Fruit fly (Drosophila melanogaster): ENCODE results near the gene CG34163.

CG34163 gene

DNA sequence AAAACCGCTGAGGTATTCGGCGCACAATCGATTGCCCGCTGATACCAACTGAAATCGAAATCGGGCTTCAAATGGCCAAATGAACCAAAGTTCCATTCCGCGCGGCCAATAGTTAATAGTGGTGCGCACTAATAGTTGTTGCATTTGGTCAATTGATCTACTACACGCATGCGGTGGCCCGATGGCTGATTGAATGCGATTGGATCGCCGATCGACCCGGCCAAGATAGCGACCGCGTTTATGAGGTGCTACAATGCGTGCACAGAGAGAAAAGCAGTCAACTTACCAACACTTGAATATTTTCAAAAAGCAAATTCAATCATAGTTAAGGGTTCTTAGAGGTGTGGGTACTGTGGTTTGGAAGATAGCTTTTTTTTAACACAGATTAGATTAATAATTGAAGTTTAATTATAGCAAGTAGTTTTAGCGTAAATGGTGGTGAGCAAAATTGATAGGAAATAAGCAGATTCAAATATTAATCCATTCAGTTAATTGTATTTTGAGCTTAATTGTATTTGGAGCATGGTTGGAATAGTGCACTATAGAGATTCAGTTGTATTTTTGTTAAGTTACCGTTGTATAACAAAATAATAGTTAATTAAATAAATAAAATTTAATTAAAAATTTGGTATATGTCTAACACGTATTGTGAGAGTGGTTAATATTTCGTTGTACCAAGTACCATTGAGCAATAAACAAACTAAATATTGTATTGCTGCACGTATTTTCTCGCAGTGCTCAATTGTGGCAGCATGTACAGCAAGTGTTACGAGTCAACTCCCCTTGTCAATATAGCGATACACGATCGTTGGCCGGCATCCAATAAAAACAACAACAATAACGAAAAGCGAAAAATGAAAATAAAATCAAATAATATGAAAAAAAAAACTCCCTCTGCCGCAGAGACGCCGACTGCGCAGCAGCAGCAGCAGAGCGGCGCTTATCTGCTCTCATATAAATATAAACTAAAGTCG is 38.7 kb downstream of the CG34163 start:
- peak; percentile 80 for TF ChIP-seq CG3919 (GFP tag; optimal IDR thresholded peaks at IDR 0.05)
- TF ChIP-seq CG3032 (tag; optimal IDR thresholded peaks at IDR 0.05): peak; percentile 78
- peak; percentile 58 for TF ChIP-seq Blimp-1 (GFP tag; optimal IDR thresholded peaks at IDR 0.05)
- peak; percentile 72 for TF ChIP-seq OdsH (GFP tag; optimal IDR thresholded peaks at IDR 0.05)
- TF ChIP-seq net (GFP tag; optimal IDR thresholded peaks at IDR 0.05): peak; percentile 60
- TF ChIP-seq CG7368 (GFP tag; optimal IDR thresholded peaks at IDR 0.05): no peak
- peak; percentile 80 for TF ChIP-seq CG8632 (GFP tag; optimal IDR thresholded peaks at IDR 0.05)
- TF ChIP-seq CG9139 (GFP tag; optimal IDR thresholded peaks at IDR 0.05): peak; percentile 91
- TF ChIP-seq ss (GFP tag; optimal IDR thresholded peaks at IDR 0.05): peak; percentile 91 to 92
- peak; percentile 79 for TF ChIP-seq acj6 (GFP tag; optimal IDR thresholded peaks at IDR 0.05)
- peak; percentile 79 for TF ChIP-seq dsx (GFP tag; optimal IDR thresholded peaks at IDR 0.05; ENCODE audit: poor library complexity, severe bottlenecking)
- TF ChIP-seq spab (GFP tag; optimal IDR thresholded peaks at IDR 0.05): peak; percentile 75
- peak; percentile 84 for TF ChIP-seq CG34406 (GFP tag; optimal IDR thresholded peaks at IDR 0.05)
- TF ChIP-seq svp (GFP tag): peak; percentile 87
- no peak for TF ChIP-seq dac (GFP tag; optimal IDR thresholded peaks at IDR 0.05)
- TF ChIP-seq CG6276 (GFP tag; optimal IDR thresholded peaks at IDR 0.05): peak; percentile 86
- TF ChIP-seq CG32006 (GFP tag; optimal IDR thresholded peaks at IDR 0.05): peak; percentile 92
- TF ChIP-seq pdm3 (GFP tag; optimal IDR thresholded peaks at IDR 0.05): peak; percentile 71
- TF ChIP-seq Eip78C (GFP tag): peak; percentile 91
- TF ChIP-seq eg (GFP tag; IDR thresholded peaks at IDR 0.05): peak; percentile 91
- peak; percentile 50 for TF ChIP-seq Hr4 (GFP tag; optimal IDR thresholded peaks at IDR 0.05)
- TF ChIP-seq Eip75B (GFP tag; optimal IDR thresholded peaks at IDR 0.05): peak; percentile 1
- peak; percentile 43 for TF ChIP-seq CG11294 (GFP tag; IDR thresholded peaks at IDR 0.05)
- peak; percentile 73 for TF ChIP-seq Sox15 (GFP tag; optimal IDR thresholded peaks at IDR 0.05)
- peak; percentile 84 for TF ChIP-seq CG4318 (GFP tag; optimal IDR thresholded peaks at IDR 0.05)
- peak; percentile 50 for TF ChIP-seq CG8319 (GFP tag; optimal IDR thresholded peaks at IDR 0.05)
- peak; percentile 71 for TF ChIP-seq fd59A (GFP tag; optimal IDR thresholded peaks at IDR 0.05)
- TF ChIP-seq Sox102F (GFP tag; optimal IDR thresholded peaks at IDR 0.05): peak; percentile 43
- peak; percentile 69; the same call in 2 of the 3 replicates for TF ChIP-seq CG8119 (GFP tag; IDR thresholded peaks at IDR 0.05)
- peak; percentile 40 for TF ChIP-seq cyc (GFP tag; optimal IDR thresholded peaks at IDR 0.05)
- peak; percentile 75 for TF ChIP-seq achi (GFP tag; optimal IDR thresholded peaks at IDR 0.05)
- TF ChIP-seq salr (GFP tag; optimal IDR thresholded peaks at IDR 0.05): peak; percentile 47 to 88
- peak; percentile 70 for TF ChIP-seq CG10669 (GFP tag; optimal IDR thresholded peaks at IDR 0.05)
- TF ChIP-seq CG1621 (tag; optimal IDR thresholded peaks at IDR 0.05): peak; percentile 46
- peak; percentile 75 for TF ChIP-seq topi (GFP tag; optimal IDR thresholded peaks at IDR 0.05)
- peak; percentile 79; the same call in 2 of the 3 replicates for TF ChIP-seq CG6163 (GFP tag; IDR thresholded peaks at IDR 0.05)
- peak; percentile 56 for TF ChIP-seq Gug (GFP tag; IDR thresholded peaks at IDR 0.05)
- TF ChIP-seq CG6792 (GFP tag; optimal IDR thresholded peaks at IDR 0.05): peak; percentile 68
- TF ChIP-seq CG11762 (GFP tag; optimal IDR thresholded peaks at IDR 0.05; ENCODE audit: insufficient read depth): peak; percentile 53
- peak; percentile 81 for TF ChIP-seq Hr39 (GFP tag; optimal IDR thresholded peaks at IDR 0.05)
- TF ChIP-seq Eip93F (GFP tag; optimal IDR thresholded peaks at IDR 0.05): peak; percentile 29
- peak; percentile 67 for TF ChIP-seq CG16779 (tag; optimal IDR thresholded peaks at IDR 0.05)
- peak; percentile 62 for TF ChIP-seq Ets21C (GFP tag; optimal IDR thresholded peaks at IDR 0.05)
- peak; percentile 67 for TF ChIP-seq CG15336 (GFP tag; IDR thresholded peaks at IDR 0.05)
- TF ChIP-seq fd85E (GFP tag; optimal IDR thresholded peaks at IDR 0.05): no peak
- TF ChIP-seq esn (GFP tag; optimal IDR thresholded peaks at IDR 0.05): peak; percentile 84
- TF ChIP-seq Ets96B (tag; optimal IDR thresholded peaks at IDR 0.05): peak; percentile 77
- TF ChIP-seq CG6854 (GFP tag; optimal IDR thresholded peaks at IDR 0.05): peak; percentile 65
- TF ChIP-seq fkh (GFP tag; optimal IDR thresholded peaks at IDR 0.05): no peak

Measured in whole organism, prepupa.